Worm (Caenorhabditis elegans) whole organism, L4/young adult: Measurements from ENCODE around the gene sfxn-1.3.

Experiments
- W03F9.2 ChIP-seq: fragments of 150-350 bp; optimal IDR thresholded peaks from 2 replicates; lab custom pipeline; 2014; ENCODE audit warnings: missing biosample characterization, missing genetic modification characterization
- him-1 ChIP-seq: sonication (generic microtip); optimal IDR thresholded peaks from 2 replicates; lab custom pipeline; 2016; ENCODE audit warnings: missing genotype, missing genetic modification reagents, missing genetic modification characterization, missing compliant biosample characterization

ce11 chrV:15710401-15710800 is 16.2 kb upstream of the sfxn-1.3 start, which contains the start of gene Y6E2A.1:
- TF ChIP-seq W03F9.2 (tag; lab: Kevin White, UChicago) (no peak), him-1 (tag; lab: Kevin White, UChicago) (no peak)
